Worm (Caenorhabditis elegans) whole organism, L4 larva: ENCODE measurements around the gene pqn-15.

ENCODE experiments used
- F37D6.2 ChIP-seq: sonication (generic microtip); optimal IDR thresholded peaks from 2 replicates; lab custom pipeline; 2016; ENCODE audit warnings: mild to moderate bottlenecking, missing genetic modification characterization, missing compliant biosample characterization
- ZK546.5 ChIP-seq, 2 experiments: sonication (generic microtip); optimal IDR thresholded peaks; 2 replicates each; lab custom pipeline; 2017; ENCODE audit warnings: missing biosample characterization in 2 of 2, missing genetic modification characterization in 2 of 2
- arid-1 ChIP-seq: fragments of 200-800 bp; sonication (Bioruptor generic); conservative IDR thresholded peaks from 2 replicates; pipeline ENCODE4 v1.3.6; 2022; ENCODE audit warnings: missing genetic modification reagents, missing genetic modification characterization, missing compliant biosample characterization
- attf-4 ChIP-seq: sonication (generic microtip); optimal IDR thresholded peaks from 3 replicates; lab custom pipeline; 2017; ENCODE audit warnings: missing biosample characterization, missing genetic modification characterization
- ceh-20 ChIP-seq: fragments of 200-800 bp; sonication (Bioruptor generic); IDR thresholded peaks from 2 replicates; pipeline ENCODE4 v1.3.6; 2022; ENCODE audit warnings: missing genetic modification reagents, missing genetic modification characterization, missing compliant biosample characterization
- ceh-28 ChIP-seq: fragments of 150-350 bp; optimal IDR thresholded peaks from 2 replicates; lab custom pipeline; 2014; ENCODE audit warnings: missing biosample characterization, missing genetic modification reagents, missing genetic modification characterization
- ceh-32 ChIP-seq: sonication (generic microtip); optimal IDR thresholded peaks from 2 replicates; lab custom pipeline; 2016; ENCODE audit warnings: mild to moderate bottlenecking, missing genetic modification characterization, missing compliant biosample characterization; ENCODE audit not compliant: poor library complexity
- ces-1 ChIP-seq: fragments of 150-350 bp; sonication (generic microtip); optimal IDR thresholded peaks from 4 replicates; lab custom pipeline; 2014; ENCODE audit warnings: missing biosample characterization, missing genetic modification reagents, missing genetic modification characterization
- ctbp-1 ChIP-seq: fragments of 200-800 bp; sonication (Bioruptor generic); IDR thresholded peaks from 2 replicates; pipeline ENCODE4 v1.3.6; 2022; ENCODE audit warnings: missing genetic modification reagents, missing genetic modification characterization, missing compliant biosample characterization
- daf-12 ChIP-seq: fragments of 150-350 bp; optimal IDR thresholded peaks from 2 replicates; lab custom pipeline; 2014; ENCODE audit warnings: missing biosample characterization, missing genetic modification reagents, missing genetic modification characterization
- daf-16 ChIP-seq, 3 experiments: sonication (generic microtip); optimal IDR thresholded peaks; 2 replicates each; lab custom pipeline; 2016 to 2017; ENCODE audit warnings: missing genetic modification characterization in 3 of 3, missing genetic modification reagents in 3 of 3, mild to moderate bottlenecking in 2 of 3, missing compliant biosample characterization in 2 of 3, missing biosample characterization in 1 of 3, moderate library complexity in 1 of 3
- dmd-8 ChIP-seq: fragments of 200-800 bp; sonication (Bioruptor generic); IDR thresholded peaks from 2 replicates; pipeline ENCODE4 v1.3.6; 2022; ENCODE audit warnings: missing genetic modification characterization, missing compliant biosample characterization
- duxl-1 ChIP-seq: sonication (generic microtip); optimal IDR thresholded peaks from 2 replicates; lab custom pipeline; 2016; ENCODE audit warnings: mild to moderate bottlenecking, missing genetic modification characterization, moderate library complexity, missing compliant biosample characterization; ENCODE audit not compliant: poor library complexity
- hif-1 ChIP-seq, 2 experiments: sonication (generic microtip); optimal IDR thresholded peaks; 2 replicates each; lab custom pipeline; 2016 to 2017; ENCODE audit warnings: missing compliant biosample characterization in 2 of 2, missing genetic modification characterization in 2 of 2, missing genetic modification reagents in 2 of 2, missing genotype in 2 of 2, mild to moderate bottlenecking in 1 of 2
- hmg-1.1 ChIP-seq: fragments of 200-800 bp; sonication (Bioruptor generic); IDR thresholded peaks from 2 replicates; pipeline ENCODE4 v1.3.6; 2022; ENCODE audit warnings: missing genetic modification reagents, missing genetic modification characterization, missing compliant biosample characterization
- lim-7 ChIP-seq: fragments of 200-800 bp; sonication (Bioruptor generic); IDR thresholded peaks from 2 replicates; pipeline ENCODE4 v1.3.6; 2022; ENCODE audit warnings: missing genetic modification characterization, missing compliant biosample characterization
- lin-13 ChIP-seq: fragments of 150-350 bp; optimal IDR thresholded peaks from 2 replicates; lab custom pipeline; 2014; ENCODE audit warnings: missing biosample characterization, missing genetic modification reagents, missing genetic modification characterization
- lin-15B ChIP-seq: fragments of 150-350 bp; sonication (generic microtip); optimal IDR thresholded peaks from 3 replicates; lab custom pipeline; 2014; ENCODE audit warnings: missing biosample characterization, missing genetic modification characterization
- lin-29 ChIP-seq: fragments of 200-800 bp; sonication (Bioruptor generic); IDR thresholded peaks from 2 replicates; pipeline ENCODE4 v1.3.6; 2022; ENCODE audit warnings: missing genetic modification reagents, missing genetic modification characterization, missing compliant biosample characterization
- lir-3 ChIP-seq: sonication (generic microtip); optimal IDR thresholded peaks from 2 replicates; lab custom pipeline; 2016; ENCODE audit warnings: mild to moderate bottlenecking, missing genetic modification characterization, missing compliant biosample characterization
- lsy-2 ChIP-seq, 2 experiments: fragments of 150-350 bp in 1 of 2; sonication (generic microtip) in 1 of 2; optimal IDR thresholded peaks; 2 replicates each; lab custom pipeline; 2014 to 2017; ENCODE audit warnings: missing biosample characterization in 2 of 2, missing genetic modification characterization in 2 of 2
- mdl-1 ChIP-seq, 2 experiments: fragments of 150-350 bp in 1 of 2; sonication (generic microtip) in 1 of 2; optimal IDR thresholded peaks; 2 replicates each; lab custom pipeline; 2014 to 2017; ENCODE audit warnings: missing biosample characterization in 2 of 2, missing genetic modification characterization in 2 of 2
- mxl-3 ChIP-seq: fragments of 200-800 bp; sonication (Bioruptor generic); optimal IDR thresholded peaks from 2 replicates; lab custom pipeline; 2018; ENCODE audit warnings: mild to moderate bottlenecking, missing genetic modification characterization, missing compliant biosample characterization
- nhr-102 ChIP-seq: sonication (generic microtip); optimal IDR thresholded peaks from 2 replicates; lab custom pipeline; 2016; ENCODE audit warnings: mild to moderate bottlenecking, missing genetic modification characterization, moderate library complexity, missing compliant biosample characterization
- nhr-11 ChIP-seq: fragments of 150-350 bp; optimal IDR thresholded peaks from 2 replicates; lab custom pipeline; 2014; ENCODE audit warnings: missing biosample characterization, missing genetic modification characterization
- nhr-25 ChIP-seq: sonication (generic microtip); optimal IDR thresholded peaks from 2 replicates; lab custom pipeline; 2017; ENCODE audit warnings: missing genetic modification characterization, mild to moderate bottlenecking, missing compliant biosample characterization, antibody characterized with exemption, moderate library complexity, borderline replicate concordance; ENCODE audit not compliant: insufficient read depth
- nhr-28 ChIP-seq: fragments of 150-350 bp; optimal IDR thresholded peaks from 2 replicates; lab custom pipeline; 2014; ENCODE audit warnings: missing biosample characterization, missing genetic modification characterization
- nhr-42 ChIP-seq: fragments of 200-800 bp; sonication (Bioruptor generic); IDR thresholded peaks from 2 replicates; pipeline ENCODE4 v1.3.6; 2022; ENCODE audit warnings: missing genetic modification characterization, missing compliant biosample characterization
- nhr-48 ChIP-seq: sonication (generic microtip); optimal IDR thresholded peaks from 2 replicates; lab custom pipeline; 2016; ENCODE audit warnings: mild to moderate bottlenecking, missing genetic modification characterization, missing compliant biosample characterization
- sdz-12 ChIP-seq: fragments of 200-800 bp; sonication (Bioruptor generic); optimal IDR thresholded peaks from 2 replicates; lab custom pipeline; 2018; ENCODE audit warnings: mild to moderate bottlenecking, missing genetic modification characterization, missing compliant biosample characterization
- set-16 ChIP-seq: fragments of 200-800 bp; sonication (Bioruptor generic); IDR thresholded peaks from 2 replicates; pipeline ENCODE4 v1.3.6; 2022; ENCODE audit warnings: missing genetic modification reagents, missing genetic modification characterization, missing compliant biosample characterization
- skn-1 ChIP-seq: fragments of 150-350 bp; optimal IDR thresholded peaks from 2 replicates; lab custom pipeline; 2014; ENCODE audit warnings: missing biosample characterization, missing genetic modification characterization
- snpc-1.2 ChIP-seq: fragments of 200-800 bp; sonication (Bioruptor generic); IDR thresholded peaks from 2 replicates; pipeline ENCODE4 v1.3.6; 2022; ENCODE audit warnings: missing genetic modification reagents, missing genetic modification characterization, missing compliant biosample characterization
- spr-1 ChIP-seq: sonication (generic microtip); optimal IDR thresholded peaks from 2 replicates; lab custom pipeline; 2016; ENCODE audit warnings: mild to moderate bottlenecking, missing genetic modification characterization, missing compliant biosample characterization
- unc-62 ChIP-seq, 3 experiments: fragments of 150-350 bp in 1 of 3; sonication (generic microtip); optimal IDR thresholded peaks in 2 of 3; peaks in 1 of 3; 1 replicate in 1 of 3; 2 replicates in 2 of 3; lab custom pipeline; 2014 to 2017; ENCODE audit warnings: missing biosample characterization in 3 of 3, missing genetic modification characterization in 3 of 3, missing genetic modification reagents in 3 of 3, missing genotype in 1 of 3
- zfp-2 ChIP-seq: sonication (generic microtip); optimal IDR thresholded peaks from 2 replicates; lab custom pipeline; 2016; ENCODE audit warnings: mild to moderate bottlenecking, missing genetic modification characterization, missing compliant biosample characterization
- zfp-3 ChIP-seq: fragments of 200-800 bp; sonication (Bioruptor generic); conservative IDR thresholded peaks from 2 replicates; pipeline ENCODE4 v1.3.6; 2022; ENCODE audit warnings: missing genetic modification reagents, missing genetic modification characterization, missing compliant biosample characterization
- zip-11 ChIP-seq: fragments of 200-800 bp; sonication (Bioruptor generic); IDR thresholded peaks from 2 replicates; pipeline ENCODE4 v1.3.6; 2022; ENCODE audit warnings: missing genetic modification characterization, missing compliant biosample characterization
- zip-2 ChIP-seq: fragments of 150-350 bp; optimal IDR thresholded peaks from 2 replicates; lab custom pipeline; 2014; ENCODE audit warnings: missing biosample characterization, missing genetic modification characterization
- ztf-11 ChIP-seq: fragments of 150-350 bp; optimal IDR thresholded peaks from 2 replicates; lab custom pipeline; 2014; ENCODE audit warnings: missing biosample characterization, missing genetic modification characterization

The pqn-15 gene

DNA sequence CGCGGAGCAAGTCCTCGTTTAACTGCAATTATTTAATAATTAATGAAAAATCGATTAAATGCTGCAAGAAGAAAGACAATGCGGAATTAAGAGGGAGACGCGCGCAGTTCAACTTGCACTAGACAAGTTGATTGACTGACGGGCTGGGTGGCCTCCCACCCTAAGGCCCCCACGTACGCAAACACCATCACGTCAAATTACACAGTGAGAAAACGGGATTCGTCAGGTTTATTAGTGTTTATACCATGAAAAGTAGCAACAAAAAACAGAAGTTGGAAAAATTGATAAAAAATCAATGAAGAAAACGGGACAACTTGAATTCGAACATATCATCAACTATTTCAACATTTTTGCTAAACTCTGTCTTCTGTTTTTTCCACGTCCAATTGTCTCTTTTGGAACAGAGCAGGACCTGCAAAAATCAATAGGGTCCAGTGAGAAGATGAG lies 821 bp upstream of the pqn-15 start (continued):
- TF ChIP-seq ceh-32 (tag; lab: Kevin White, UChicago) (no peak), hif-1 (tag; optimal IDR thresholded peaks at IDR 0.05; lab: Kevin White, UChicago) (no peak), ztf-11 (tag; lab: Kevin White, UChicago) (no peak), attf-4 (tag; lab: Kevin White, UChicago) (no peak), hmg-1.1 (GFP tag; lab: Robert Waterston, UW) (peak; percentile 65), zfp-3 (no peak), snpc-1.2 (GFP tag; lab: Robert Waterston, UW) (no peak), zip-11 (GFP tag; lab: Robert Waterston, UW) (no peak), nhr-28 (tag; lab: Kevin White, UChicago) (peak; percentile 52), spr-1 (tag; lab: Kevin White, UChicago) (no peak), zip-2 (tag; lab: Kevin White, UChicago) (no peak), ctbp-1 (0 out of 2 replicates have a peak, but pooled peaks have one; percentile 8), ceh-28 (no peak), duxl-1 (tag; lab: Kevin White, UChicago) (no peak), mdl-1 (tag; optimal IDR thresholded peaks at IDR 0.05; lab: Kevin White, UChicago) (no peak), skn-1 (tag; lab: Kevin White, UChicago) (no peak), nhr-48 (no peak), lin-15B (no peak), nhr-11 (tag; lab: Kevin White, UChicago) (no peak), lin-29 (GFP tag; lab: Robert Waterston, UW) (no peak), nhr-102 (tag; lab: Kevin White, UChicago) (no peak), nhr-25 (tag; lab: Kevin White, UChicago) (no peak), sdz-12 (GFP tag; lab: Kevin White, UChicago) (no peak), mxl-3 (peak; percentile 28), nhr-42 (no peak), daf-16 (GFP tag; optimal IDR thresholded peaks at IDR 0.05; lab: Kevin White, UChicago) (no peak), daf-16 (tag; optimal IDR thresholded peaks at IDR 0.05; lab: Kevin White, UChicago) (peak; percentile 67), zfp-2 (no peak), lir-3 (tag; lab: Kevin White, UChicago) (no peak), lsy-2 (tag; optimal IDR thresholded peaks at IDR 0.05; lab: Kevin White, UChicago) (no peak), lim-7 (GFP tag; lab: Robert Waterston, UW) (no peak), daf-12 (no peak), ces-1 (GFP tag; lab: Kevin White, UChicago) (no peak), ZK546.5 (tag; optimal IDR thresholded peaks at IDR 0.05; lab: Kevin White, UChicago) (no peak), set-16 (no peak), arid-1 (no peak), dmd-8 (GFP tag; lab: Robert Waterston, UW) (no peak), F37D6.2 (tag; lab: Kevin White, UChicago) (no peak), ceh-20 (peak; percentile 34; the same call in 1 of the 2 replicates)

DNA sequence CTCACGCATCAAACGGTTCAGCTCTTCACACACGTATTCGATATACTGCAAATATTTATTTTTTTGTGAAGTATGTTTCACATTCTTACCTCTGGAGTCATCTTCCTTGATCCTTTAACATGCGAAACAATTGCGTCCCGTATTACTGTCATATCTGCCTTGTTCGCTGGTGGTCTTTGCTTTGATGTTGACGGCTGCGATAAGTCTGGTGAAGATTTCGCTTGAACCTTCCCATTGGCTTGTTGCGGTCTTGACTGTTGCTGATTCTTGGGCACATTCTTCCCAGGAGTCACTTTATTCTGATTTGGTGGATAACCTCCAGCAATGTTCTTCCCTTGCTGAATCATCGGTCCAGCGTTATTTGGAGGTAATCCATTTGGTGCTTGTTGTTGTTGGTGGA lies 3.6 kb downstream of the pqn-15 start:
- TF ChIP-seq unc-62 (GFP tag; optimal IDR thresholded peaks at IDR 0.05 in 1 of 2; lab: Kevin White, UChicago) (peak in 1 of 2 experiments; percentile 91), unc-62 (tag; optimal IDR thresholded peaks at IDR 0.05; lab: Kevin White, UChicago) (no peak), lin-13 (GFP tag; lab: Kevin White, UChicago) (no peak)
